Worm (Caenorhabditis elegans): ENCODE results near the gene ZK666.8.

DNA sequence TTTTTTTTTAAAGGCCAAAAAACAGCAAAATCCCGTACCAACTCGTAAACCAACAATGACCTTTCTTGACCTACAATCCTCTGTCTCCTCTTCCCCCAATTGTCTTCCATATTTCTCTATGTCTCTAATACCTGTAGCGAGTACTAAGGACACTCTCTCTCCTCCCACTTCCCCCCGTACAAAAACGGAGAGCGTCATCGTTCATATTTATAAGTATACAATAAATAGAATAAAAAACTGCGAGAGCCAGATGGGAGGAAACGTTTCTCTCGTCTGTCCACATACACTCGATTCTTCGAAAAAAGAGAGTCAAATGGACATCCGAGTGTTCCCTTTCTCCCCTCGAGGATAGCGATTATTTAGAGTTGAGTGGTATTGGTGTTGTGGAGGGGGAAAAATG is 11.8 kb upstream of the ZK666.8 start:
- TF ChIP-seq W03F9.2 (tag; optimal IDR thresholded peaks at IDR 0.05) (no peak), him-1 (tag; optimal IDR thresholded peaks at IDR 0.05) (no peak)

Measured in whole organism, L4/young adult.